Worm (Caenorhabditis elegans): ENCODE data around the gene tkr-3.

ce11 chrIV:5137809-5138208, 15.9 kb upstream of the tkr-3 start:
- TF ChIP-seq tra-4 (tag; optimal IDR thresholded peaks at IDR 0.05) (no peak), B0310.2 (tag; optimal IDR thresholded peaks at IDR 0.05) (no peak), F13C5.2 (tag; optimal IDR thresholded peaks at IDR 0.05) (no peak), ama-1 (optimal IDR thresholded peaks at IDR 0.05) (no peak), tbx-37 (GFP tag; conservative IDR thresholded peaks at IDR 0.05) (no peak), sea-1 (GFP tag; conservative IDR thresholded peaks at IDR 0.05) (no peak), aly-1 (tag; optimal IDR thresholded peaks at IDR 0.05) (no peak), pes-1 (GFP tag; IDR thresholded peaks at IDR 0.05) (no peak)
